Worm (Caenorhabditis elegans): ENCODE results near the gene ugt-4.

ce11 chrV:12759660-12760059 is 35.5 kb downstream of the ugt-4 start, which contains the start of gene papl-1:
- TF ChIP-seq jun-1 (tag; optimal IDR thresholded peaks at IDR 0.05) (no peak), efl-1 (optimal IDR thresholded peaks at IDR 0.05) (no peak), efl-1 (GFP tag; optimal IDR thresholded peaks at IDR 0.05 in 1 of 2) (no peak), nhr-76 (tag; optimal IDR thresholded peaks at IDR 0.05) (no peak), snpc-4 (tag; optimal IDR thresholded peaks at IDR 0.05) (no peak), elt-3 (tag; optimal IDR thresholded peaks at IDR 0.05) (no peak), ceh-63 (GFP tag; optimal IDR thresholded peaks at IDR 0.05) (no peak), nhr-20 (tag; optimal IDR thresholded peaks at IDR 0.05) (no peak), fos-1 (tag; optimal IDR thresholded peaks at IDR 0.05) (no peak), ceh-82 (tag; optimal IDR thresholded peaks at IDR 0.05) (no peak), lsy-2 (tag; optimal IDR thresholded peaks at IDR 0.05) (no peak)
